Worm (Caenorhabditis elegans) whole organism, L4 larva: ENCODE results near the gene C06E4.5.

Source experiments
- daf-16 ChIP-seq, 3 experiments: sonication (generic microtip); optimal IDR thresholded peaks; 2 replicates each; lab custom pipeline; 2016 to 2017; ENCODE audit warnings: missing genetic modification characterization in 3 of 3, missing genetic modification reagents in 3 of 3, mild to moderate bottlenecking in 2 of 3, missing compliant biosample characterization in 2 of 3, missing biosample characterization in 1 of 3, moderate library complexity in 1 of 3
- nhr-11 ChIP-seq: fragments of 150-350 bp; optimal IDR thresholded peaks from 2 replicates; lab custom pipeline; 2014; ENCODE audit warnings: missing biosample characterization, missing genetic modification characterization
- nhr-25 ChIP-seq: sonication (generic microtip); optimal IDR thresholded peaks from 2 replicates; lab custom pipeline; 2017; ENCODE audit warnings: missing genetic modification characterization, mild to moderate bottlenecking, missing compliant biosample characterization, antibody characterized with exemption, moderate library complexity, borderline replicate concordance; ENCODE audit not compliant: insufficient read depth
- nhr-28 ChIP-seq: fragments of 150-350 bp; optimal IDR thresholded peaks from 2 replicates; lab custom pipeline; 2014; ENCODE audit warnings: missing biosample characterization, missing genetic modification characterization
- nhr-41 ChIP-seq: fragments of 200-800 bp; sonication (Bioruptor generic); IDR thresholded peaks from 2 replicates; pipeline ENCODE4 v1.3.6; 2022; ENCODE audit warnings: missing genetic modification reagents, missing genetic modification characterization, missing compliant biosample characterization
- pqm-1 ChIP-seq: sonication (generic microtip); optimal IDR thresholded peaks from 2 replicates; lab custom pipeline; 2017; ENCODE audit warnings: missing biosample characterization, missing genetic modification characterization
- rbr-2 ChIP-seq: sonication (generic microtip); optimal IDR thresholded peaks from 2 replicates; lab custom pipeline; 2016; ENCODE audit warnings: missing genotype, missing genetic modification characterization, missing compliant biosample characterization

DNA sequence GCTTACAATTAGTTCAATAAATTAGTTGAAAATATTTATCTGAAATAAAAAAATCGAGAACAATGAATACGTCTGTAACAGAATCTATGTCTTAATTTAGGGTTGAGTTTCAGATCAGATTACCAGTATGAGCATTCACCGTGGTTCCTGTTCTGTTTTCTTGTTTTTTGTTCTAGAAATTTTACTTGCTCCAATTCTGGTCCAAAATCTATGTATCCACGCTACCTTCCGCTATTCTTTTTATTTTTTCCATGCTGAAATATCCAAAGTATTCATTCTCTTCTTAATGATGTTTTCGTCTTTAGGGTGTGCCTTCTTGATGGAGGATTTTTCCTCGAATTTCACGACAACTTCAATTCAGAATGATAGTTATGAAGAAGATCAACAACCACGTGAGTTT lies 50.5 kb downstream of the C06E4.5 start, which contains the start of gene npr-27:
- no peak for TF ChIP-seq rbr-2 (tag; lab: Kevin White, UChicago)
- no peak for TF ChIP-seq nhr-11 (tag; lab: Kevin White, UChicago)
- TF ChIP-seq pqm-1 (tag; lab: Kevin White, UChicago) = no peak
- no peak for TF ChIP-seq nhr-28 (tag; lab: Kevin White, UChicago)
- no peak for TF ChIP-seq daf-16 (GFP tag; optimal IDR thresholded peaks at IDR 0.05; lab: Kevin White, UChicago)
- TF ChIP-seq daf-16 (tag; optimal IDR thresholded peaks at IDR 0.05; lab: Kevin White, UChicago) = no peak
- no peak for TF ChIP-seq nhr-25 (tag; lab: Kevin White, UChicago)
- no peak for TF ChIP-seq nhr-41
